Fruit fly (Drosophila melanogaster): ENCODE results near the gene pho.

- no peak for TF ChIP-seq CG7045 (GFP tag; optimal IDR thresholded peaks at IDR 0.05)
- TF ChIP-seq Clk (GFP tag; optimal IDR thresholded peaks at IDR 0.05): no peak
- no peak for TF ChIP-seq CG12768 (GFP tag; optimal IDR thresholded peaks at IDR 0.05)
- TF ChIP-seq CG1620 (GFP tag; optimal IDR thresholded peaks at IDR 0.05): no peak
Observed at dm6 chr4:1123769-1124493, 57.5 kb downstream of the pho start, which contains the start of gene Arf4.
